Fruit fly (Drosophila melanogaster): ENCODE data around the gene CG42535.

The CG42535 gene

dm6 chr3L:10660744-10661589 lies 30.2 kb upstream of the CG42535 start, which contains the start of the genes CG32066 and CG8003:
CG32066 (minus strand) TSS chr3L:10661013.
CG8003 (plus strand) TSS chr3L:10661475.
- TF ChIP-seq noc (tag; optimal IDR thresholded peaks at IDR 0.05): no peak

dm6 chr3L:10659993-10660743 lies 29.4 kb upstream of the CG42535 start:
- no peak for TF ChIP-seq noc (tag; optimal IDR thresholded peaks at IDR 0.05)

dm6 chr3L:10659524-10659923 lies 28.8 kb upstream of the CG42535 start:
- TF ChIP-seq noc (tag; optimal IDR thresholded peaks at IDR 0.05): no peak

- no peak for TF ChIP-seq noc (tag; optimal IDR thresholded peaks at IDR 0.05)
Observed at dm6 chr3L:10658362-10659127, 27.8 kb upstream of the CG42535 start.

dm6 chr3L:10657311-10657710 lies 26.6 kb upstream of the CG42535 start:
- TF ChIP-seq noc (tag; optimal IDR thresholded peaks at IDR 0.05): no peak

- peak; percentile 20 for TF ChIP-seq noc (tag; optimal IDR thresholded peaks at IDR 0.05)
Observed at dm6 chr3L:10656451-10657198, 25.9 kb upstream of the CG42535 start.

dm6 chr3L:10654439-10654838 lies 23.7 kb upstream of the CG42535 start:
- TF ChIP-seq noc (tag; optimal IDR thresholded peaks at IDR 0.05): no peak

- TF ChIP-seq noc (tag; optimal IDR thresholded peaks at IDR 0.05): no peak
Observed at dm6 chr3L:10652487-10652886, 21.8 kb upstream of the CG42535 start.

- no peak for TF ChIP-seq noc (tag; optimal IDR thresholded peaks at IDR 0.05)
Observed at dm6 chr3L:10651271-10651670, 20.5 kb upstream of the CG42535 start.

- TF ChIP-seq noc (tag; optimal IDR thresholded peaks at IDR 0.05): no peak
Observed at dm6 chr3L:10648431-10648830, 17.7 kb upstream of the CG42535 start.

- TF ChIP-seq noc (tag; optimal IDR thresholded peaks at IDR 0.05): no peak
Observed at dm6 chr3L:10647158-10647557, 16.4 kb upstream of the CG42535 start.

dm6 chr3L:10645965-10646364 lies 15.2 kb upstream of the CG42535 start:
- no peak for TF ChIP-seq noc (tag; optimal IDR thresholded peaks at IDR 0.05)

dm6 chr3L:10643228-10643627 lies 12.5 kb upstream of the CG42535 start, which contains the start of gene CG14153:
CG14153 (plus strand) TSS chr3L:10643528.
- no peak for TF ChIP-seq noc (tag; optimal IDR thresholded peaks at IDR 0.05)

dm6 chr3L:10641589-10641988 lies 10.9 kb upstream of the CG42535 start, which contains the start of gene CG14154:
CG14154 (plus strand) TSS chr3L:10641889.
- no peak for TF ChIP-seq noc (tag; optimal IDR thresholded peaks at IDR 0.05)

dm6 chr3L:10639440-10639839 lies 8.7 kb upstream of the CG42535 start, which contains the start of gene CG18628:
CG18628 (plus strand) TSS chr3L:10639740.
- no peak for TF ChIP-seq noc (tag; optimal IDR thresholded peaks at IDR 0.05)

Measured in whole organism, larva.